Fruit fly (Drosophila melanogaster) whole organism, embryonic: ENCODE results near the gene tj.

Source experiments
- CG10543 ChIP-seq: fragments of 200-800 bp; sonication (Bioruptor generic); optimal IDR thresholded peaks from 3 replicates; lab custom pipeline; 2017; ENCODE audit warnings: missing biosample characterization, mild to moderate bottlenecking, missing genetic modification characterization, moderate library complexity
- CG11504 ChIP-seq: fragments of 200-800 bp; sonication (Bioruptor generic); optimal IDR thresholded peaks from 3 replicates; lab custom pipeline; 2019; ENCODE audit warnings: missing biosample characterization, mild to moderate bottlenecking, missing genetic modification characterization, moderate library complexity
- CG12391 ChIP-seq: fragments of 200-800 bp; sonication (Bioruptor generic); optimal IDR thresholded peaks from 3 replicates; lab custom pipeline; 2018; ENCODE audit warnings: missing biosample characterization, mild to moderate bottlenecking, missing genetic modification characterization, moderate library complexity
- CG12659 ChIP-seq: fragments of 200-800 bp; sonication (Bioruptor generic); optimal IDR thresholded peaks from 3 replicates; lab custom pipeline; 2017; ENCODE audit warnings: mild to moderate bottlenecking, missing biosample characterization, missing genetic modification reagents, missing genetic modification characterization
- CG17186 ChIP-seq: fragments of 200-800 bp; sonication (Bioruptor generic); optimal IDR thresholded peaks from 3 replicates; lab custom pipeline; 2017; ENCODE audit warnings: missing biosample characterization, missing genetic modification reagents, missing genetic modification characterization
- CG18262 ChIP-seq: fragments of 200-800 bp; optimal IDR thresholded peaks from 3 replicates; lab custom pipeline; 2019; ENCODE audit warnings: missing biosample characterization, mild to moderate bottlenecking, missing genetic modification characterization, moderate library complexity
- CG18599 ChIP-seq: fragments of 200-800 bp; sonication (Bioruptor generic); optimal IDR thresholded peaks from 3 replicates; lab custom pipeline; 2017; ENCODE audit warnings: missing biosample characterization, missing genetic modification characterization, mild to moderate bottlenecking, moderate library complexity, missing genetic modification reagents
- CG2120 ChIP-seq: fragments of 200-800 bp; sonication (Bioruptor generic); optimal IDR thresholded peaks from 3 replicates; lab custom pipeline; 2016; ENCODE audit warnings: missing biosample characterization, missing genetic modification characterization
- CG2678 ChIP-seq: fragments of 200-800 bp; sonication (Bioruptor generic); optimal IDR thresholded peaks from 3 replicates; lab custom pipeline; 2019; ENCODE audit warnings: missing biosample characterization, mild to moderate bottlenecking, missing genetic modification characterization, moderate library complexity
- CG30403 ChIP-seq: fragments of 200-800 bp; sonication (Bioruptor generic); optimal IDR thresholded peaks from 3 replicates; lab custom pipeline; 2016; ENCODE audit warnings: missing biosample characterization, missing genetic modification characterization
- CG31441 ChIP-seq: fragments of 200-800 bp; sonication (Bioruptor generic); IDR thresholded peaks from 2 replicates; pipeline ENCODE4 v1.3.6; 2022; ENCODE audit warnings: missing biosample characterization, missing genetic modification characterization
- CG3281 ChIP-seq: fragments of 200-800 bp; sonication (Bioruptor generic); optimal IDR thresholded peaks from 3 replicates; lab custom pipeline; 2017; ENCODE audit warnings: missing biosample characterization, mild to moderate bottlenecking, missing genetic modification characterization
- CG33557 ChIP-seq: fragments of 200-800 bp; sonication (Bioruptor generic); optimal IDR thresholded peaks from 2 replicates; lab custom pipeline; 2019; ENCODE audit warnings: missing biosample characterization, mild to moderate bottlenecking, missing genetic modification characterization, moderate library complexity
- CG3995 ChIP-seq: fragments of 200-800 bp; sonication (Bioruptor generic); optimal IDR thresholded peaks from 3 replicates; lab custom pipeline; 2016; ENCODE audit warnings: missing biosample characterization, missing genetic modification characterization
- CG4707 ChIP-seq: fragments of 200-800 bp; sonication (Bioruptor generic); optimal IDR thresholded peaks from 2 replicates; lab custom pipeline; 2018; ENCODE audit warnings: missing biosample characterization, mild to moderate bottlenecking, missing genetic modification characterization, moderate library complexity
- CG6813 ChIP-seq: fragments of 200-800 bp; sonication (Bioruptor generic); optimal IDR thresholded peaks from 2 replicates; lab custom pipeline; 2017; ENCODE audit warnings: missing biosample characterization, missing genetic modification characterization, mild to moderate bottlenecking, moderate library complexity, missing genetic modification reagents
- CG7839 ChIP-seq: fragments of 200-800 bp; sonication (Bioruptor generic); optimal IDR thresholded peaks from 3 replicates; lab custom pipeline; 2018; ENCODE audit warnings: missing biosample characterization, mild to moderate bottlenecking, missing genetic modification characterization, moderate library complexity
- CG8924 ChIP-seq: fragments of 200-800 bp; optimal IDR thresholded peaks from 3 replicates; lab custom pipeline; 2019; ENCODE audit warnings: missing biosample characterization, mild to moderate bottlenecking, missing genetic modification characterization, moderate library complexity
- D ChIP-seq, 2 experiments: fragments of 200-800 bp in 1 of 2; fragments of >200 bp in 1 of 2; sonication (Bioruptor generic) in 1 of 2; optimal IDR thresholded peaks; 2 replicates in 1 of 2; 3 replicates in 1 of 2; lab custom pipeline; 2017; ENCODE audit warnings: mild to moderate bottlenecking in 1 of 2, missing biosample characterization in 1 of 2, missing genetic modification characterization in 1 of 2, missing genetic modification reagents in 1 of 2
- Dbx ChIP-seq: fragments of 200-800 bp; sonication (Bioruptor generic); IDR thresholded peaks from 3 replicates; pipeline ENCODE4 v1.3.6; 2022; ENCODE audit warnings: missing biosample characterization, missing genetic modification characterization
- ERR ChIP-seq: fragments of 200-800 bp; sonication (Bioruptor generic); optimal IDR thresholded peaks from 2 replicates; lab custom pipeline; 2016; ENCODE audit warnings: missing biosample characterization, missing genetic modification characterization
- Fer3 ChIP-seq: fragments of 200-800 bp; sonication (Bioruptor generic); optimal IDR thresholded peaks from 2 replicates; lab custom pipeline; 2018; ENCODE audit warnings: missing biosample characterization, mild to moderate bottlenecking, missing genetic modification characterization, moderate library complexity
- HmgD ChIP-seq: fragments of 200-800 bp; sonication (Bioruptor generic); optimal IDR thresholded peaks from 3 replicates; lab custom pipeline; 2016; ENCODE audit warnings: missing biosample characterization, missing genetic modification characterization
- Hmr ChIP-seq: fragments of 200-800 bp; sonication (Bioruptor generic); optimal IDR thresholded peaks from 3 replicates; lab custom pipeline; 2017; ENCODE audit warnings: mild to moderate bottlenecking, missing biosample characterization, missing genetic modification reagents, missing genetic modification characterization
- Hr51 ChIP-seq, 2 experiments: fragments of 200-800 bp; sonication (Bioruptor generic); optimal IDR thresholded peaks; 2 replicates in 1 of 2; 3 replicates in 1 of 2; lab custom pipeline; 2016 to 2018; ENCODE audit warnings: missing biosample characterization in 2 of 2, missing genetic modification characterization in 2 of 2, mild to moderate bottlenecking in 1 of 2, moderate library complexity in 1 of 2
- MBD-R2 ChIP-seq: fragments of 200-800 bp; sonication (Bioruptor generic); IDR thresholded peaks from 2 replicates; pipeline ENCODE4 v1.3.6; 2022; ENCODE audit warnings: missing biosample characterization, missing genetic modification characterization
- Med ChIP-seq: fragments of 200-800 bp; sonication (Bioruptor generic); peaks from one replicate; lab custom pipeline; 2016; ENCODE audit warnings: missing biosample characterization, missing genetic modification characterization, mild to moderate bottlenecking, inconsistent platforms, moderate library complexity
- Meics ChIP-seq: fragments of 200-800 bp; sonication (Bioruptor generic); optimal IDR thresholded peaks from 2 replicates; lab custom pipeline; 2017; ENCODE audit warnings: missing biosample characterization, mild to moderate bottlenecking, missing genetic modification characterization
- NfI ChIP-seq: fragments of 200-800 bp; sonication (Bioruptor generic); optimal IDR thresholded peaks from 3 replicates; lab custom pipeline; 2018; ENCODE audit warnings: missing biosample characterization, mild to moderate bottlenecking, missing genetic modification characterization, moderate library complexity
- PHDP ChIP-seq: fragments of 200-800 bp; sonication (Bioruptor generic); optimal IDR thresholded peaks from 3 replicates; lab custom pipeline; 2018; ENCODE audit warnings: missing biosample characterization, mild to moderate bottlenecking, missing genetic modification characterization, moderate library complexity
- Sox100B ChIP-seq: fragments of 200-800 bp; sonication (Bioruptor generic); optimal IDR thresholded peaks from 3 replicates; lab custom pipeline; 2018; ENCODE audit warnings: missing biosample characterization, mild to moderate bottlenecking, missing genetic modification characterization
- bsh ChIP-seq, 2 experiments: fragments of 200-800 bp; sonication (Bioruptor generic); optimal IDR thresholded peaks; 2 replicates each; lab custom pipeline; 2017 to 2018; ENCODE audit warnings: mild to moderate bottlenecking in 2 of 2, missing biosample characterization in 2 of 2, missing genetic modification characterization in 2 of 2, moderate library complexity in 1 of 2
- croc ChIP-seq: fragments of 200-800 bp; sonication (Bioruptor generic); conservative IDR thresholded peaks from 3 replicates; pipeline ENCODE4 v1.3.6; 2022; ENCODE audit warnings: missing biosample characterization, missing genetic modification characterization
- cwo ChIP-seq: fragments of 200-800 bp; sonication (Bioruptor generic); optimal IDR thresholded peaks from 3 replicates; lab custom pipeline; 2017; ENCODE audit warnings: missing biosample characterization, missing genetic modification characterization, mild to moderate bottlenecking, moderate library complexity, missing genetic modification reagents
- dmrt11E ChIP-seq: fragments of 200-800 bp; sonication (Bioruptor generic); optimal IDR thresholded peaks from 3 replicates; lab custom pipeline; 2018; ENCODE audit warnings: missing biosample characterization, mild to moderate bottlenecking, missing genetic modification characterization, moderate library complexity
- dmrt99B ChIP-seq: fragments of 200-800 bp; sonication (Bioruptor generic); optimal IDR thresholded peaks from 2 replicates; lab custom pipeline; 2018; ENCODE audit warnings: missing biosample characterization, mild to moderate bottlenecking, missing genetic modification characterization, moderate library complexity
- gcm ChIP-seq: fragments of 200-800 bp; sonication (Bioruptor generic); optimal IDR thresholded peaks from 2 replicates; lab custom pipeline; 2019; ENCODE audit warnings: missing biosample characterization, mild to moderate bottlenecking, missing genetic modification characterization, moderate library complexity
- gem ChIP-seq: fragments of 200-800 bp; sonication (Bioruptor generic); optimal IDR thresholded peaks from 2 replicates; lab custom pipeline; 2019; ENCODE audit warnings: missing biosample characterization, mild to moderate bottlenecking, missing genetic modification characterization, moderate library complexity
- grau ChIP-seq: fragments of 200-800 bp; optimal IDR thresholded peaks from 3 replicates; lab custom pipeline; 2019; ENCODE audit warnings: missing biosample characterization, mild to moderate bottlenecking, missing genetic modification characterization, moderate library complexity
- lab ChIP-seq: fragments of 200-800 bp; sonication (Bioruptor generic); optimal IDR thresholded peaks from 3 replicates; lab custom pipeline; 2017; ENCODE audit warnings: missing biosample characterization, missing genetic modification characterization, mild to moderate bottlenecking, moderate library complexity, missing genetic modification reagents
- lbe ChIP-seq: fragments of 200-800 bp; sonication (Bioruptor generic); optimal IDR thresholded peaks from 2 replicates; lab custom pipeline; 2016; ENCODE audit warnings: missing biosample characterization, mild to moderate bottlenecking, missing genetic modification characterization
- nerfin-1 ChIP-seq: fragments of 200-800 bp; sonication (Bioruptor generic); optimal IDR thresholded peaks from 3 replicates; lab custom pipeline; 2019; ENCODE audit warnings: missing biosample characterization, mild to moderate bottlenecking, missing genetic modification characterization, moderate library complexity
- nmo ChIP-seq: fragments of 200-800 bp; sonication (Bioruptor generic); optimal IDR thresholded peaks from 2 replicates; lab custom pipeline; 2018; ENCODE audit warnings: missing biosample characterization, mild to moderate bottlenecking, missing genetic modification characterization, moderate library complexity
- row ChIP-seq: fragments of 200-800 bp; sonication (Bioruptor generic); IDR thresholded peaks from 3 replicates; pipeline ENCODE4 v1.3.6; 2022; ENCODE audit warnings: missing biosample characterization, missing genetic modification characterization
- salm ChIP-seq: fragments of 200-800 bp; sonication (Bioruptor generic); optimal IDR thresholded peaks from 2 replicates; lab custom pipeline; 2018; ENCODE audit warnings: missing biosample characterization, mild to moderate bottlenecking, missing genetic modification characterization
- schlank ChIP-seq: fragments of 200-800 bp; sonication (Bioruptor generic); optimal IDR thresholded peaks from 2 replicates; lab custom pipeline; 2018; ENCODE audit warnings: missing biosample characterization, mild to moderate bottlenecking, missing genetic modification characterization
- tx ChIP-seq: fragments of 200-800 bp; sonication (Bioruptor generic); optimal IDR thresholded peaks from 2 replicates; lab custom pipeline; 2016; ENCODE audit warnings: missing biosample characterization, missing genetic modification characterization
- vvl ChIP-seq: fragments of 200-800 bp; sonication (Bioruptor generic); IDR thresholded peaks from 2 replicates; pipeline ENCODE4 v1.3.6; 2022; ENCODE audit warnings: missing biosample characterization, missing genetic modification characterization

Gene tj

dm6 chr2L:19433292-19433691 is 30.8 kb upstream of the tj start:
- no peak for TF ChIP-seq CG3995
- TF ChIP-seq CG6813 (GFP tag; lab: Kevin White, UChicago) = peak; percentile 33
- peak; percentile 17 for TF ChIP-seq cwo (GFP tag; lab: Kevin White, UChicago)
- peak; percentile 72 for TF ChIP-seq Med (GFP tag; lab: Kevin White, UChicago)
- peak; percentile 70 for TF ChIP-seq gcm (GFP tag; lab: Kevin White, UChicago)
- TF ChIP-seq Hr51 (GFP tag; optimal IDR thresholded peaks at IDR 0.05; lab: Kevin White, UChicago) = peak in 1 of 2 experiments; percentile 14
- peak; percentile 25 for TF ChIP-seq CG12391 (tag; lab: Kevin White, UChicago)
- TF ChIP-seq CG11504 (tag; lab: Kevin White, UChicago) = peak; percentile 10
- TF ChIP-seq CG7839 = peak; percentile 22
- TF ChIP-seq CG8924 (tag; lab: Kevin White, UChicago) = peak; percentile 7
- TF ChIP-seq lbe (GFP tag; lab: Kevin White, UChicago) = no peak
- TF ChIP-seq gem = peak; percentile 53
- peak; percentile 63 for TF ChIP-seq grau (tag; lab: Kevin White, UChicago)
- peak; percentile 46 for TF ChIP-seq lab
- peak; percentile 25 for TF ChIP-seq nerfin-1 (tag; lab: Kevin White, UChicago)
- peak; percentile 8 for TF ChIP-seq Fer3 (tag; lab: Kevin White, UChicago)
- no peak for TF ChIP-seq D (optimal IDR thresholded peaks at IDR 0.05; lab: Kevin White, UChicago)
- peak; percentile 14 for TF ChIP-seq D (GFP tag; optimal IDR thresholded peaks at IDR 0.05; lab: Kevin White, UChicago)
- peak; percentile 46 for TF ChIP-seq CG4707 (GFP tag; lab: Kevin White, UChicago)
- peak; percentile 27 for TF ChIP-seq Hmr (GFP tag; lab: Kevin White, UChicago)
- TF ChIP-seq schlank (tag; lab: Kevin White, UChicago) = no peak
- TF ChIP-seq dmrt99B = peak; percentile 18
- TF ChIP-seq CG17186 (GFP tag; lab: Kevin White, UChicago) = no peak
- no peak for TF ChIP-seq CG33557 (GFP tag; lab: Kevin White, UChicago)
- no peak for TF ChIP-seq salm (tag; lab: Kevin White, UChicago)
- no peak for TF ChIP-seq tx (GFP tag; lab: Kevin White, UChicago)
- peak; percentile 10 for TF ChIP-seq Meics
- TF ChIP-seq ERR (GFP tag; lab: Kevin White, UChicago) = peak; percentile 0
- no peak for TF ChIP-seq HmgD
- no peak for TF ChIP-seq croc (GFP tag; lab: Robert Waterston, UW)
- peak; percentile 23 for TF ChIP-seq CG3281 (GFP tag; lab: Kevin White, UChicago)
- TF ChIP-seq nmo (GFP tag; lab: Kevin White, UChicago) = peak; percentile 8
- peak; percentile 32 for TF ChIP-seq CG2120 (GFP tag; lab: Kevin White, UChicago)
- peak; percentile 7 for TF ChIP-seq NfI (GFP tag; lab: Kevin White, UChicago)
- TF ChIP-seq row = peak; percentile 75
- peak; percentile 32 for TF ChIP-seq PHDP (tag; lab: Kevin White, UChicago)
- TF ChIP-seq Sox100B (GFP tag; lab: Kevin White, UChicago) = peak; percentile 4
- TF ChIP-seq CG18599 = peak; percentile 40
- no peak for TF ChIP-seq Dbx (GFP tag; lab: Robert Waterston, UW)
- TF ChIP-seq CG31441 (GFP tag; lab: Robert Waterston, UW) = 0 out of 2 replicates have a peak, but pooled peaks have one; percentile 14
- TF ChIP-seq vvl = peak; percentile 13; the same call in 1 of the 2 replicates
- peak; percentile 34 for TF ChIP-seq CG10543 (GFP tag; lab: Kevin White, UChicago)
- peak; percentile 6 for TF ChIP-seq CG12659 (GFP tag; lab: Kevin White, UChicago)
- peak; percentile 16 for TF ChIP-seq dmrt11E (tag; lab: Kevin White, UChicago)
- TF ChIP-seq CG18262 (tag; lab: Kevin White, UChicago) = peak; percentile 5
- TF ChIP-seq CG30403 (GFP tag; lab: Kevin White, UChicago) = peak; percentile 4
- TF ChIP-seq CG2678 (tag; lab: Kevin White, UChicago) = peak; percentile 50
- TF ChIP-seq MBD-R2 (GFP tag; lab: Robert Waterston, UW) = no peak
- peak in 1 of 2 experiments; percentile 33 for TF ChIP-seq bsh (GFP tag; optimal IDR thresholded peaks at IDR 0.05; lab: Kevin White, UChicago)
